Fruit fly (Drosophila melanogaster): ENCODE results near the gene Or22a.

DNA sequence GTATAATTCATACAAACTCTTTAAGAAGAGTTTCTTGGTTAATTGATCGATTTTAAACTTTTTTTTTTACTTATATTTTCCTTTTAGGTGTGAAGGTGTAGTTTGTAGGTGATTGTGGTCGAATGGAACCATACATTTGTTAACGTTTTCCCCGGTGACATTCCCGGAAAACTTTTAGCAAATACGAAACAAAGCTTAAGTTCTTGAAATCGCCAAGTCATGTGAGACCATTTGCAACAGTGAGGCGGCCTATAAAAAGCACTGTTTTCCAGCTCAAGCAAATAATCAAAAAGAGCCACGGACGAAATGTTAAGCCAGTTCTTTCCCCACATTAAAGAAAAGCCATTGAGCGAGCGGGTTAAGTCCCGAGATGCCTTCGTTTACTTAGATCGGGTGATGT lies 2.1 kb downstream of the Or22a start, which contains the start of gene Or22b:
- TF ChIP-seq ttk (GFP tag; IDR thresholded peaks at IDR 0.05): no peak
- no peak for TF ChIP-seq az2 (GFP tag; optimal IDR thresholded peaks at IDR 0.05)
- no peak for TF ChIP-seq Sox102F (GFP tag; optimal IDR thresholded peaks at IDR 0.05)
- TF ChIP-seq CG18764 (GFP tag; optimal IDR thresholded peaks at IDR 0.05): no peak
- no peak for TF ChIP-seq zen (tag; optimal IDR thresholded peaks at IDR 0.05)
- no peak for TF ChIP-seq Asciz (GFP tag; optimal IDR thresholded peaks at IDR 0.05)
- no peak for TF ChIP-seq h (optimal IDR thresholded peaks at IDR 0.05)
